Fruit fly (Drosophila melanogaster) whole organism, wandering third instar larva: Measurements from ENCODE around the gene trio.

Experiments
- CrebA ChIP-seq: fragments of 200-800 bp; sonication (Bioruptor generic); optimal IDR thresholded peaks from 2 replicates; lab custom pipeline; 2016; ENCODE audit warnings: missing biosample characterization, mild to moderate bottlenecking, missing genetic modification characterization, borderline replicate concordance
- Dfd ChIP-seq: fragments of >200 bp; optimal IDR thresholded peaks from 2 replicates; lab custom pipeline; 2017; ENCODE audit warnings: missing biosample characterization, missing genetic modification characterization
- Hr78 ChIP-seq: fragments of >200 bp; optimal IDR thresholded peaks from 2 replicates; lab custom pipeline; 2017; ENCODE audit warnings: missing biosample characterization, missing genetic modification characterization
- Myc ChIP-seq: fragments of >200 bp; optimal IDR thresholded peaks from 2 replicates; lab custom pipeline; 2017
- N ChIP-seq: fragments of >200 bp; optimal IDR thresholded peaks from 2 replicates; lab custom pipeline; 2018; ENCODE audit warnings: missing biosample characterization, missing external identifiers, missing genetic modification characterization
- br ChIP-seq: fragments of 200-800 bp; sonication (Bioruptor generic); optimal IDR thresholded peaks from 2 replicates; lab custom pipeline; 2016; ENCODE audit warnings: missing biosample characterization, missing genetic modification characterization
- ey ChIP-seq: fragments of 200-800 bp; sonication (Bioruptor generic); optimal IDR thresholded peaks from 2 replicates; lab custom pipeline; 2016; ENCODE audit warnings: missing biosample characterization, missing genetic modification characterization
- foxo ChIP-seq, 2 experiments: fragments of 200-800 bp; sonication (Bioruptor generic); optimal IDR thresholded peaks; 2 replicates in 1 of 2; 3 replicates in 1 of 2; lab custom pipeline; 2016 to 2017; ENCODE audit warnings: missing biosample characterization in 2 of 2, missing genetic modification characterization in 2 of 2
- fru ChIP-seq: fragments of 200-800 bp; sonication (Bioruptor generic); optimal IDR thresholded peaks from 3 replicates; lab custom pipeline; 2016; ENCODE audit warnings: missing biosample characterization, mild to moderate bottlenecking, missing genetic modification characterization
- h ChIP-seq: fragments of 200-800 bp; sonication (Bioruptor generic); optimal IDR thresholded peaks from 3 replicates; lab custom pipeline; 2016; ENCODE audit warnings: missing biosample characterization, mild to moderate bottlenecking, missing genetic modification characterization
- pan ChIP-seq: fragments of >200 bp; optimal IDR thresholded peaks from 2 replicates; lab custom pipeline; 2017
- psq ChIP-seq: fragments of 200-800 bp; sonication (Bioruptor generic); optimal IDR thresholded peaks from 3 replicates; lab custom pipeline; 2017; ENCODE audit warnings: missing biosample characterization, mild to moderate bottlenecking, missing genetic modification characterization, moderate library complexity
- sv ChIP-seq: fragments of 200-800 bp; sonication (Bioruptor generic); optimal IDR thresholded peaks from 3 replicates; lab custom pipeline; 2016; ENCODE audit warnings: missing biosample characterization, missing genetic modification characterization

- TF ChIP-seq N (no peak), foxo (GFP tag; optimal IDR thresholded peaks at IDR 0.05; lab: Kevin White, UChicago) (no peak), psq (GFP tag; lab: Kevin White, UChicago) (no peak), Dfd (GFP tag; lab: Kevin White, UChicago) (no peak), sv (no peak), Hr78 (no peak), ey (no peak), pan (lab: Kevin White, UChicago) (no peak), br (GFP tag; lab: Kevin White, UChicago) (no peak), h (GFP tag; lab: Kevin White, UChicago) (no peak), Myc (lab: Kevin White, UChicago) (no peak), CrebA (no peak), fru (GFP tag; lab: Kevin White, UChicago) (no peak)
Observed at dm6 chr3L:995685-996084, 39.0 kb downstream of the trio start.
